Fruit fly (Drosophila melanogaster) Kc167 (cell line): ENCODE measurements around the gene eIF2Balpha.

Source experiments
- Sin3A ChIP-seq: fragments of >200 bp; optimal IDR thresholded peaks from 2 replicates; lab custom pipeline; 2018; ENCODE audit warnings: missing external identifiers
- insv ChIP-seq: fragments of >200 bp; optimal IDR thresholded peaks from 3 replicates; lab custom pipeline; 2018; ENCODE audit warnings: missing external identifiers
- psq ChIP-seq: fragments of >200 bp; optimal IDR thresholded peaks from 2 replicates; lab custom pipeline; 2017; ENCODE audit warnings: missing external identifiers
- ttk ChIP-seq: sonication (Bioruptor generic); optimal IDR thresholded peaks from 2 replicates; lab custom pipeline; 2017; ENCODE audit warnings: missing external identifiers

DNA sequence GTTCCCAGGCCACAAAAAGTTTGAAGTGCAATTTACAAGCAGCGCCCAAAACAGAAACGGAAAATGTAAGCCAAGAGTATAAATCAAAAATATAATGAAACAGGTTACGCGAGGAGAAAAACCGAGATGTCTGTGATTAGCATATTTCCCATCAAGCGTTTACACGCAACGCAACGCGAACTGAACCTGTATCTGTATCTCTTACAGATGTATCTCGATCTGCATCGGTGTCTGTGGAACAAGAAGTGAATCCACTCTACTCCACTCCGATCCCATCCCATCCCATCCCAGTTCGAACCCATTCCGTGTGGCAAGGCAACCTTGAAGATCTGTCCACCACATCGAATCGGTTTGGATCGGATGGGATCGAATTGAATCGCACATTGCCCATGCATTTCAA is 48.2 kb upstream of the eIF2Balpha start:
- TF ChIP-seq insv (lab: Kevin White, UChicago) (no peak), psq (lab: Kevin White, UChicago) (no peak), ttk (no peak), Sin3A (lab: Kevin White, UChicago) (no peak)
